Worm (Caenorhabditis elegans) whole organism, L1 larva: Measurements from ENCODE around the gene C47G2.3.

Source experiments
- C04F5.9 ChIP-seq: sonication (generic microtip); optimal IDR thresholded peaks from 2 replicates; lab custom pipeline; 2016; ENCODE audit warnings: missing genetic modification characterization, missing compliant biosample characterization
- C16A3.4 ChIP-seq: fragments of 150-350 bp; optimal IDR thresholded peaks from 2 replicates; lab custom pipeline; 2014; ENCODE audit warnings: missing biosample characterization, missing genetic modification characterization
- C34B4.2 ChIP-seq: sonication (generic microtip); optimal IDR thresholded peaks from 2 replicates; lab custom pipeline; 2017; ENCODE audit warnings: mild to moderate bottlenecking, missing genetic modification characterization, missing compliant biosample characterization
- aly-2 ChIP-seq: fragments of 150-350 bp; optimal IDR thresholded peaks from 2 replicates; lab custom pipeline; 2014; ENCODE audit warnings: missing biosample characterization, missing genetic modification characterization
- ama-1 ChIP-seq: fragments of 150-350 bp; optimal IDR thresholded peaks from 2 replicates; lab custom pipeline; 2014
- ceh-82 ChIP-seq, 3 experiments: fragments of 150-350 bp in 1 of 3; sonication (generic microtip) in 2 of 3; optimal IDR thresholded peaks; 2 replicates each; lab custom pipeline; 2014 to 2017; ENCODE audit warnings: missing biosample characterization in 3 of 3, missing genetic modification characterization in 3 of 3
- ceh-88 ChIP-seq: fragments of 200-800 bp; sonication (Bioruptor generic); IDR thresholded peaks from 2 replicates; pipeline ENCODE4 v1.3.6; 2022; ENCODE audit warnings: missing genetic modification characterization, missing compliant biosample characterization
- dsc-1 ChIP-seq: sonication (generic microtip); optimal IDR thresholded peaks from 2 replicates; lab custom pipeline; 2016; ENCODE audit warnings: mild to moderate bottlenecking, missing genetic modification characterization, missing compliant biosample characterization
- egl-27 ChIP-seq, 2 experiments: fragments of 150-350 bp in 1 of 2; sonication (generic microtip); optimal IDR thresholded peaks; 3 replicates each; lab custom pipeline; 2017 to 2018; ENCODE audit warnings: missing biosample characterization in 2 of 2, missing genetic modification characterization in 2 of 2, missing genetic modification reagents in 2 of 2
- elt-2 ChIP-seq: sonication (generic microtip); optimal IDR thresholded peaks from 2 replicates; lab custom pipeline; 2016; ENCODE audit warnings: missing genetic modification characterization, mild to moderate bottlenecking, inconsistent platforms, missing compliant biosample characterization, missing genetic modification reagents
- elt-3 ChIP-seq, 6 experiments: fragments of 150-350 bp in 1 of 6; sonication (generic microtip); optimal IDR thresholded peaks; 2 replicates each; lab custom pipeline; 2017 to 2018; ENCODE audit warnings: missing biosample characterization in 6 of 6, missing genetic modification characterization in 6 of 6, inconsistent platforms in 1 of 6
- fkh-10 ChIP-seq: sonication (generic microtip); optimal IDR thresholded peaks from 2 replicates; lab custom pipeline; 2017; ENCODE audit warnings: missing biosample characterization, missing genetic modification reagents, missing genetic modification characterization
- fkh-8 ChIP-seq: sonication (generic microtip); optimal IDR thresholded peaks from 2 replicates; lab custom pipeline; 2016; ENCODE audit warnings: mild to moderate bottlenecking, missing genetic modification characterization, missing compliant biosample characterization
- fos-1 ChIP-seq: fragments of 150-350 bp; optimal IDR thresholded peaks from 2 replicates; lab custom pipeline; 2014; ENCODE audit warnings: missing biosample characterization, missing genetic modification characterization
- hlh-17 ChIP-seq: fragments of 200-800 bp; sonication (Bioruptor generic); optimal IDR thresholded peaks from 2 replicates; lab custom pipeline; 2018; ENCODE audit warnings: missing genetic modification characterization, mild to moderate bottlenecking, missing compliant biosample characterization, moderate library complexity, borderline replicate concordance
- hlh-4 ChIP-seq: sonication (generic microtip); optimal IDR thresholded peaks from 2 replicates; lab custom pipeline; 2016; ENCODE audit warnings: mild to moderate bottlenecking, missing genetic modification characterization, missing compliant biosample characterization
- hpl-2 ChIP-seq: fragments of 150-350 bp; optimal IDR thresholded peaks from 2 replicates; lab custom pipeline; 2014; ENCODE audit warnings: missing biosample characterization, missing genetic modification reagents, missing genetic modification characterization
- isw-1 ChIP-seq: fragments of 200-800 bp; sonication (Bioruptor generic); IDR thresholded peaks from 2 replicates; pipeline ENCODE4 v1.3.6; 2022; ENCODE audit warnings: missing genetic modification characterization, missing compliant biosample characterization
- jun-1 ChIP-seq: fragments of 150-350 bp; optimal IDR thresholded peaks from 2 replicates; lab custom pipeline; 2014; ENCODE audit warnings: missing biosample characterization, missing genetic modification reagents, missing genetic modification characterization
- lin-35 ChIP-seq, 2 experiments: fragments of 150-350 bp; optimal IDR thresholded peaks; 2 replicates each; lab custom pipeline; 2014; ENCODE audit warnings: missing biosample characterization in 2 of 2, missing genetic modification characterization in 2 of 2, missing genetic modification reagents in 2 of 2
- lir-3 ChIP-seq: sonication (generic microtip); optimal IDR thresholded peaks from 2 replicates; lab custom pipeline; 2016; ENCODE audit warnings: mild to moderate bottlenecking, missing genetic modification characterization, moderate library complexity, missing compliant biosample characterization; ENCODE audit not compliant: poor library complexity
- mab-9 ChIP-seq: fragments of 200-800 bp; sonication (Bioruptor generic); IDR thresholded peaks from 2 replicates; pipeline ENCODE4 v1.3.6; 2022; ENCODE audit warnings: missing genetic modification reagents, missing genetic modification characterization, missing compliant biosample characterization
- nhr-12 ChIP-seq: sonication (generic microtip); optimal IDR thresholded peaks from 2 replicates; lab custom pipeline; 2017; ENCODE audit warnings: missing biosample characterization, missing genetic modification characterization
- nhr-20 ChIP-seq: sonication (generic microtip); optimal IDR thresholded peaks from 2 replicates; lab custom pipeline; 2016; ENCODE audit warnings: mild to moderate bottlenecking, missing genetic modification characterization, missing compliant biosample characterization
- nhr-71 ChIP-seq: sonication (generic microtip); optimal IDR thresholded peaks from 2 replicates; lab custom pipeline; 2016; ENCODE audit warnings: mild to moderate bottlenecking, missing genetic modification characterization, moderate library complexity, missing compliant biosample characterization
- nhr-76 ChIP-seq: sonication (generic microtip); optimal IDR thresholded peaks from 2 replicates; lab custom pipeline; 2017; ENCODE audit warnings: missing biosample characterization, missing genetic modification characterization
- nhr-85 ChIP-seq: sonication (generic microtip); peaks from one replicate; lab custom pipeline; 2016; ENCODE audit warnings: missing genetic modification characterization, inconsistent platforms, missing compliant biosample characterization
- pag-3 ChIP-seq: sonication (generic microtip); optimal IDR thresholded peaks from 2 replicates; lab custom pipeline; 2017; ENCODE audit warnings: missing genetic modification characterization, mild to moderate bottlenecking, missing compliant biosample characterization, antibody characterized with exemption, borderline replicate concordance; ENCODE audit not compliant: insufficient read depth
- pax-3 ChIP-seq: fragments of 200-800 bp; sonication (Bioruptor generic); optimal IDR thresholded peaks from 2 replicates; lab custom pipeline; 2018; ENCODE audit warnings: mild to moderate bottlenecking, missing genetic modification characterization, moderate library complexity, missing compliant biosample characterization
- snpc-4 ChIP-seq: fragments of 150-350 bp; optimal IDR thresholded peaks from 2 replicates; lab custom pipeline; 2014; ENCODE audit warnings: missing biosample characterization, missing genetic modification characterization
- snu-23 ChIP-seq: sonication (generic microtip); optimal IDR thresholded peaks from 2 replicates; lab custom pipeline; 2016; ENCODE audit warnings: missing genetic modification characterization, missing compliant biosample characterization
- sox-4 ChIP-seq: sonication (generic microtip); optimal IDR thresholded peaks from 2 replicates; lab custom pipeline; 2016; ENCODE audit warnings: missing genetic modification characterization, missing compliant biosample characterization
- sup-37 ChIP-seq: fragments of 200-800 bp; sonication (Bioruptor generic); optimal IDR thresholded peaks from 2 replicates; lab custom pipeline; 2018; ENCODE audit warnings: mild to moderate bottlenecking, missing genetic modification characterization, missing compliant biosample characterization
- swsn-7 ChIP-seq: sonication (generic microtip); optimal IDR thresholded peaks from 2 replicates; lab custom pipeline; 2016; ENCODE audit warnings: missing genetic modification characterization, missing compliant biosample characterization
- tbx-2 ChIP-seq: sonication (generic microtip); optimal IDR thresholded peaks from 2 replicates; lab custom pipeline; 2016; ENCODE audit warnings: missing genetic modification characterization, missing compliant biosample characterization
- unc-130 ChIP-seq: fragments of 150-350 bp; optimal IDR thresholded peaks from 2 replicates; lab custom pipeline; 2017; ENCODE audit warnings: missing biosample characterization, missing genetic modification characterization, inconsistent platforms
- unc-62 ChIP-seq: fragments of 150-350 bp; optimal IDR thresholded peaks from 2 replicates; lab custom pipeline; 2014; ENCODE audit warnings: missing biosample characterization, missing genetic modification reagents, missing genetic modification characterization
- unc-86 ChIP-seq: sonication (generic microtip); optimal IDR thresholded peaks from 2 replicates; lab custom pipeline; 2016; ENCODE audit warnings: missing genetic modification characterization, missing compliant biosample characterization
- unc-98 ChIP-seq: fragments of 200-800 bp; sonication (Bioruptor generic); IDR thresholded peaks from 2 replicates; pipeline ENCODE4 v1.3.6; 2022; ENCODE audit warnings: missing genetic modification characterization, missing compliant biosample characterization
- xbp-1 ChIP-seq: sonication (generic microtip); optimal IDR thresholded peaks from 2 replicates; lab custom pipeline; 2016; ENCODE audit warnings: missing genetic modification characterization, missing compliant biosample characterization
- zip-4 ChIP-seq: fragments of 200-800 bp; sonication (Bioruptor generic); optimal IDR thresholded peaks from 2 replicates; lab custom pipeline; 2018; ENCODE audit warnings: mild to moderate bottlenecking, missing genetic modification characterization, moderate library complexity, missing compliant biosample characterization

Gene C47G2.3

ce11 chrII:11268822-11269221 is 21.1 kb downstream of the C47G2.3 start, which contains the start of gene cut-1:
TSS of gene cut-1 (plus strand) at chrII:11269122.
- TF ChIP-seq lin-35 (GFP tag; optimal IDR thresholded peaks at IDR 0.05; lab: Kevin White, UChicago), result no peak
- TF ChIP-seq fos-1, result no peak
- no peak for TF ChIP-seq pax-3 (tag; lab: Kevin White, UChicago)
- no peak for TF ChIP-seq tbx-2
- TF ChIP-seq, all 84 proteins: peak for 0

- TF ChIP-seq ama-1 (lab: Kevin White, UChicago) (no peak), nhr-85 (no peak), hlh-17 (GFP tag; lab: Kevin White, UChicago) (no peak), aly-2 (no peak), lir-3 (tag; lab: Kevin White, UChicago) (no peak), fkh-8 (no peak), unc-62 (GFP tag; lab: Kevin White, UChicago) (no peak), unc-98 (GFP tag; lab: Robert Waterston, UW) (no peak), ceh-82 (tag; optimal IDR thresholded peaks at IDR 0.05; lab: Kevin White, UChicago) (no peak), unc-130 (tag; lab: Kevin White, UChicago) (no peak), elt-3 (tag; optimal IDR thresholded peaks at IDR 0.05; lab: Kevin White, UChicago) (no peak), C04F5.9 (tag; lab: Kevin White, UChicago) (no peak), nhr-12 (tag; lab: Kevin White, UChicago) (no peak), jun-1 (no peak), mab-9 (GFP tag; lab: Robert Waterston, UW) (no peak), xbp-1 (tag; lab: Kevin White, UChicago) (no peak)
- TF ChIP-seq, all 84 proteins: peak for 0
These were observed 28.8 kb downstream of the C47G2.3 start, which contains the start of gene T05B9.1 for ce11 chrII:11261173-11261572. TSS of gene T05B9.1 (minus strand) at chrII:11261192.

DNA sequence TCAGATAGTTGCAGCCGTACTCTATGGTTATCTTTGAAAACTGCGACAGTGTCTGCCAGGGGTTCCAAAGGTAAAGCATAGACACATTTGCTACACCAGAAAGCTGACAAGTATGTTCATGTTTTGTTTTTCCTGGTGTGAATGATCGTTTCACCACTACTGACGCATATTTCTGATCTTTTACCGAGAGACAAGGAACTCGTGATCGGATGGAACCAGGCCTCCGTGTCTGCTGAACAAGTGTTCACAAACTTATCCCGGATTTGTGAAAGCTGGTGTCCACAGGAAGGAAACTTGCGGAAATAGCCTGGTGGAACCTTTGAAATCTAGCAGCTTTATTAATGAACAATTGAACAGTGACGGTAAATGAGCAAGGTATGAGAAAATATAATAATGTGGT is 30.2 kb downstream of the C47G2.3 start:
- no peak for TF ChIP-seq mab-9 (GFP tag; lab: Robert Waterston, UW)
- TF ChIP-seq aly-2, result no peak
- TF ChIP-seq dsc-1 (tag; lab: Kevin White, UChicago), result no peak
- TF ChIP-seq nhr-71 (tag; lab: Kevin White, UChicago), result no peak
- TF ChIP-seq nhr-76, result no peak
- no peak for TF ChIP-seq egl-27 (tag; optimal IDR thresholded peaks at IDR 0.05; lab: Kevin White, UChicago)
- no peak for TF ChIP-seq C16A3.4 (tag; lab: Kevin White, UChicago)
- TF ChIP-seq sox-4, result no peak
- no peak for TF ChIP-seq hpl-2 (GFP tag; lab: Kevin White, UChicago)
- no peak for TF ChIP-seq nhr-20 (tag; lab: Kevin White, UChicago)
- TF ChIP-seq hlh-4 (tag; lab: Kevin White, UChicago), result no peak
- TF ChIP-seq ceh-88 (GFP tag; lab: Robert Waterston, UW), result no peak
- no peak for TF ChIP-seq elt-2 (tag; lab: Kevin White, UChicago)
- TF ChIP-seq unc-86 (tag; lab: Kevin White, UChicago), result no peak
- TF ChIP-seq snu-23 (GFP tag; lab: Kevin White, UChicago), result no peak
- no peak for TF ChIP-seq fkh-10 (GFP tag; lab: Kevin White, UChicago)
- TF ChIP-seq tbx-2, result no peak
- TF ChIP-seq isw-1 (GFP tag; lab: Robert Waterston, UW), result no peak
- no peak for TF ChIP-seq pag-3

DNA sequence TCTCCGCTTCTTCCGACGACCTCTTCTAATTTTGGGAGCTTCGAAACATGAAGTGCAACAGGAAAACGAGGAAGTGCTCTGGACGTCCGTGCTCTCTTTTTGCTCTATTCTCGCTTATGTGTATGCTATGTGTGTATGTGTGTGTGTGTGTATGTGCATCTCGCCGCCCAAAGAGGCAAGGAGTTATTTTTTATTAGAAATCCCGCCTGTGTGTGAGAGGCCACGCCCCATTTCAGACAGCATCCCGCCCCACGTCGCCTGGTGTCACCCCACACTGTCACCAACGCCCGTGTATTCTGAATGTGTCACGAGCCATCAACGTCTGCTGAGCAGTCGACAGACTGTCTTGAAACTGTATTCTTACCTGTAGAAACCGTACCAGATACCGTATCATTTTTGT is 34.4 kb downstream of the C47G2.3 start, which contains the start of gene T05B9.2:
Gene T05B9.2, plus strand, starts transcription at position 301 of the 400 bp plus-strand sequence.
- TF ChIP-seq lir-3 (tag; lab: Kevin White, UChicago) (no peak), swsn-7 (tag; lab: Kevin White, UChicago) (no peak), tbx-2 (no peak), dsc-1 (tag; lab: Kevin White, UChicago) (no peak), sup-37 (GFP tag; lab: Kevin White, UChicago) (no peak), snpc-4 (no peak), zip-4 (GFP tag; lab: Kevin White, UChicago) (no peak), mab-9 (GFP tag; lab: Robert Waterston, UW) (no peak), unc-98 (GFP tag; lab: Robert Waterston, UW) (no peak), C34B4.2 (tag; lab: Kevin White, UChicago) (no peak)
- TF ChIP-seq, all 84 proteins: peak for 0
